Worm (Caenorhabditis elegans): ENCODE data around the gene ZK622.5.

The ZK622.5 gene

ce11 chrII:5293287-5293850, 4.1 kb downstream of the ZK622.5 start, which contains the start of gene ZK622.1:
Gene ZK622.1 (plus strand): TSS chrII:5293800.
- TF ChIP-seq lsy-2 (tag; optimal IDR thresholded peaks at IDR 0.05) (peak in 1 of 2 experiments; percentile 32), nhr-129 (tag; optimal IDR thresholded peaks at IDR 0.05) (peak; percentile 53), mab-5 (tag; optimal IDR thresholded peaks at IDR 0.05) (no peak), unc-62 (GFP tag; optimal IDR thresholded peaks at IDR 0.05) (no peak), crh-2 (tag; optimal IDR thresholded peaks at IDR 0.05) (peak; percentile 2), egl-27 (tag; optimal IDR thresholded peaks at IDR 0.05) (no peak), ceh-82 (tag; optimal IDR thresholded peaks at IDR 0.05) (no peak), nhr-21 (tag; optimal IDR thresholded peaks at IDR 0.05) (peak; percentile 3), F13H6.1 (tag; optimal IDR thresholded peaks at IDR 0.05) (peak; percentile 25), fos-1 (tag; optimal IDR thresholded peaks at IDR 0.05) (peak; percentile 29), nhr-237 (tag; optimal IDR thresholded peaks at IDR 0.05) (no peak), mbf-1 (tag; optimal IDR thresholded peaks at IDR 0.05) (no peak), sma-9 (GFP tag; optimal IDR thresholded peaks at IDR 0.05) (peak; percentile 9), sma-9 (tag; optimal IDR thresholded peaks at IDR 0.05) (no peak), unc-55 (GFP tag; optimal IDR thresholded peaks at IDR 0.05) (peak; percentile 19), gmeb-1 (tag; optimal IDR thresholded peaks at IDR 0.05) (no peak), snpc-4 (tag; optimal IDR thresholded peaks at IDR 0.05) (no peak), ztf-1 (GFP tag; conservative IDR thresholded peaks at IDR 0.05) (no peak), sma-3 (GFP tag; optimal IDR thresholded peaks at IDR 0.05) (peak; percentile 38)

- TF ChIP-seq egl-27 (tag; optimal IDR thresholded peaks at IDR 0.05): no peak
- TF ChIP-seq ceh-16 (tag; optimal IDR thresholded peaks at IDR 0.05): peak; percentile 63
- no peak for TF ChIP-seq nhr-77 (tag; optimal IDR thresholded peaks at IDR 0.05)
Measured at ce11 chrII:5297718-5298117, 8.5 kb downstream of the ZK622.5 start.

ce11 chrII:5301810-5302209, 12.6 kb downstream of the ZK622.5 start:
- TF ChIP-seq zag-1 (tag; optimal IDR thresholded peaks at IDR 0.05): peak; percentile 3
- no peak for TF ChIP-seq unc-39 (tag; optimal IDR thresholded peaks at IDR 0.05)
- peak; percentile 38 for TF ChIP-seq sma-9 (GFP tag; optimal IDR thresholded peaks at IDR 0.05)
- no peak for TF ChIP-seq sma-9 (tag; optimal IDR thresholded peaks at IDR 0.05)
- peak; percentile 15 for TF ChIP-seq C34F6.9 (tag; optimal IDR thresholded peaks at IDR 0.05)
- peak; percentile 66 for TF ChIP-seq unc-55 (GFP tag; optimal IDR thresholded peaks at IDR 0.05)
- TF ChIP-seq lin-11 (tag; optimal IDR thresholded peaks at IDR 0.05): no peak
- TF ChIP-seq aly-2 (tag; optimal IDR thresholded peaks at IDR 0.05): no peak

DNA sequence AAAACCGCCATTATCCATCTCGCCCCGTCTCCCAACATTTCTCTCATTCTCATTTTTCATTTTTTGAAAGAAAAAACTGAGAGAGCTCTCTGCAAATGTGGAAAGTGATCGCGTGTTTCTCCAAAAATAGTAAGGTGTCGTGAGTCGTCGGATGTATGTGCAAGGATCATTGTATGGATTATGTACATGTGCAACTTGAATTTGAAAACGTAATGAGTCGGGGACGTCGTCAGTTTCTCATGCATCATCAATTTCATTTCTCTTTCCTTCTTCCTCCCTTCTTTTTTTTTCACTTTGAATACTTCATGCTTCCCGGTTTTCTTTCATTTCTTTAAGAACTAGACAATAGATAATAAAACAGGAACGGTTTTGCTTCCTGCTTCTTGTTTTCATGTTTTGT, 15.9 kb downstream of the ZK622.5 start:
- peak; percentile 7 for TF ChIP-seq C34F6.9 (tag; optimal IDR thresholded peaks at IDR 0.05)
- TF ChIP-seq unc-55 (GFP tag; optimal IDR thresholded peaks at IDR 0.05): peak; percentile 67
- TF ChIP-seq sma-9 (GFP tag; optimal IDR thresholded peaks at IDR 0.05): peak; percentile 24
- TF ChIP-seq sma-9 (tag; optimal IDR thresholded peaks at IDR 0.05): no peak
- TF ChIP-seq nhr-21 (tag; optimal IDR thresholded peaks at IDR 0.05): no peak

ce11 chrII:5306197-5306596, 17.0 kb downstream of the ZK622.5 start:
- TF ChIP-seq unc-39 (tag; optimal IDR thresholded peaks at IDR 0.05): no peak
- TF ChIP-seq F13H6.1 (tag; optimal IDR thresholded peaks at IDR 0.05): no peak
- no peak for TF ChIP-seq snpc-4 (tag; optimal IDR thresholded peaks at IDR 0.05)
- no peak for TF ChIP-seq elt-1 (tag; optimal IDR thresholded peaks at IDR 0.05)
- no peak for TF ChIP-seq lin-39 (tag; optimal IDR thresholded peaks at IDR 0.05)
- TF ChIP-seq ama-1 (optimal IDR thresholded peaks at IDR 0.05): no peak
- TF ChIP-seq fos-1 (tag; optimal IDR thresholded peaks at IDR 0.05): no peak
- no peak for TF ChIP-seq nhr-11 (tag; optimal IDR thresholded peaks at IDR 0.05)
- TF ChIP-seq nhr-6 (tag; optimal IDR thresholded peaks at IDR 0.05): no peak
- TF ChIP-seq ZK546.5 (tag; optimal IDR thresholded peaks at IDR 0.05): no peak
- no peak for TF ChIP-seq ceh-82 (tag; optimal IDR thresholded peaks at IDR 0.05)
- no peak for TF ChIP-seq nhr-23 (tag; optimal IDR thresholded peaks at IDR 0.05)
- TF ChIP-seq Y55F3AM.14 (GFP tag; optimal IDR thresholded peaks at IDR 0.05): no peak
- TF ChIP-seq R02D3.7 (tag; optimal IDR thresholded peaks at IDR 0.05): no peak
